Fruit fly (Drosophila melanogaster): Measurements from ENCODE around the gene CG5823.

DNA sequence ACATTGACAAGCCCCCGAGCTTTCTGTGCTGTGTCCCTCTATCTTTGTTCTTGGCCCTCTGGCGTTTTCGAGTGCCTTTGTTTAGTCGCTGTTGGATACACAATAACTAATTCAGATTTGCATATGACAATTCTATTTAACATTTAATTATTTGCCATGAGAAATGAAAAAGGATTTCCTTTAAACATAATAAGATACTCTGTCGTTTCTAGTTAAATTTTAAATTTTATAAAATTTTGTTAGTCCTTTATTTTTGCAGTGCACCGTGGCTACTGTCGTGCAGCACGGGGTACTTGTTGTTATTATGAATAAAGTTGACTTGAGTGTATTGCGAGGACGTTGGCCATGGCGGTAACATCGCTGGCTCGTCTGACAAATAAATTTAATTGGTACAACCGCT lies 31.5 kb downstream of the CG5823 start:
- TF ChIP-seq br (GFP tag; optimal IDR thresholded peaks at IDR 0.05) (no peak), N (GFP tag; optimal IDR thresholded peaks at IDR 0.05) (no peak), CrebA (GFP tag; optimal IDR thresholded peaks at IDR 0.05; ENCODE audit: borderline replicate concordance) (no peak), dl (GFP tag; optimal IDR thresholded peaks at IDR 0.05; ENCODE audit: insufficient read depth in 1 of 2, partially characterized antibody in 2 of 2) (no peak), usp (GFP tag; optimal IDR thresholded peaks at IDR 0.05) (no peak), Hnf4 (GFP tag; optimal IDR thresholded peaks at IDR 0.05) (no peak), Sp1 (GFP tag; optimal IDR thresholded peaks at IDR 0.05) (no peak), lola (GFP tag; optimal IDR thresholded peaks at IDR 0.05) (no peak), psq (GFP tag; optimal IDR thresholded peaks at IDR 0.05) (no peak), dmrt93B (GFP tag; optimal IDR thresholded peaks at IDR 0.05) (no peak), Jra (GFP tag; optimal IDR thresholded peaks at IDR 0.05) (no peak), h (GFP tag; optimal IDR thresholded peaks at IDR 0.05) (no peak), woc (GFP tag; optimal IDR thresholded peaks at IDR 0.05) (no peak)
